Worm (Caenorhabditis elegans): ENCODE data around the gene ceh-37.

DNA sequence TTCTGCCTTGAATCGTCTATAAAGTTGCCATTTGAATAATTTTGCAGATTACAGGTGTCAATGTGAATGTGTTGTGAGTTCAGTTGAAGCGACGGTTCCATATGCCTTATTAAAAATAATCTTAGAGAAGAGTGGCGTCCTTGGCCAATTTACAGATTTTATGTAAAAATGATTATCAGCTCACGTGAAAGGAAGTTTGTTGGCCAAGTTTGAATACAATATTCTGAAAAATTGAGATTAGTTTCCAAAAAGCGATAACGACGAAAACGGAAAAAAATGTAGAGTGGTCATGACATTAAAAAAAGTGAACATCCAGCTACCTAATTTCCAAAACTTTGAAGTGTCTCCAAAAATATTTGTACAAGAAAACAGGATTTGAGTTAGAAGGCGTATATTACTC lies 47.2 kb upstream of the ceh-37 start, which contains the start of gene E02H4.5:
- TF ChIP-seq ref-1 (GFP tag; conservative IDR thresholded peaks at IDR 0.05) = no peak
- no peak for TF ChIP-seq flt-1 (GFP tag; IDR thresholded peaks at IDR 0.05)
- TF ChIP-seq cog-1 (tag; optimal IDR thresholded peaks at IDR 0.05) = no peak
- TF ChIP-seq med-1 (GFP tag; optimal IDR thresholded peaks at IDR 0.05; ENCODE audit: insufficient read depth) = no peak
- TF ChIP-seq ztf-23 (GFP tag; IDR thresholded peaks at IDR 0.05) = no peak
